Worm (Caenorhabditis elegans) whole organism, L3 larva: ENCODE data around the gene irld-24.

Experiments
- ceh-82 ChIP-seq: fragments of 150-350 bp; optimal IDR thresholded peaks from 2 replicates; lab custom pipeline; 2014; ENCODE audit warnings: missing biosample characterization, missing genetic modification characterization
- daf-12 ChIP-seq: fragments of 150-350 bp; optimal IDR thresholded peaks from 2 replicates; lab custom pipeline; 2014; ENCODE audit warnings: missing biosample characterization, missing genetic modification reagents, missing genetic modification characterization
- egl-27 ChIP-seq: sonication (generic microtip); optimal IDR thresholded peaks from 4 replicates; lab custom pipeline; 2017; ENCODE audit warnings: missing biosample characterization, missing genetic modification reagents, missing genetic modification characterization
- elt-1 ChIP-seq: fragments of 150-350 bp; optimal IDR thresholded peaks from 2 replicates; lab custom pipeline; 2014; ENCODE audit warnings: missing biosample characterization, missing genetic modification characterization
- fkh-10 ChIP-seq: sonication (generic microtip); optimal IDR thresholded peaks from 2 replicates; lab custom pipeline; 2017; ENCODE audit warnings: missing biosample characterization, missing genetic modification reagents, missing genetic modification characterization
- nfya-1 ChIP-seq: sonication (generic microtip); optimal IDR thresholded peaks from 2 replicates; lab custom pipeline; 2017; ENCODE audit warnings: missing genetic modification characterization, mild to moderate bottlenecking, missing compliant biosample characterization, antibody characterized with exemption, moderate library complexity; ENCODE audit not compliant: insufficient read depth
- nhr-237 ChIP-seq: fragments of 150-350 bp; optimal IDR thresholded peaks from 2 replicates; lab custom pipeline; 2014; ENCODE audit warnings: missing biosample characterization, missing genetic modification characterization
- nhr-28 ChIP-seq: fragments of 150-350 bp; optimal IDR thresholded peaks from 2 replicates; lab custom pipeline; 2014; ENCODE audit warnings: missing biosample characterization, missing genetic modification characterization
- nhr-43 ChIP-seq: sonication (generic microtip); optimal IDR thresholded peaks from 2 replicates; lab custom pipeline; 2016; ENCODE audit warnings: mild to moderate bottlenecking, missing genetic modification characterization, missing compliant biosample characterization; ENCODE audit not compliant: poor library complexity, severe bottlenecking
- nhr-77 ChIP-seq: fragments of 150-350 bp; optimal IDR thresholded peaks from 2 replicates; lab custom pipeline; 2014; ENCODE audit warnings: missing biosample characterization, missing genetic modification characterization
- pha-4 ChIP-seq: fragments of 150-350 bp; optimal IDR thresholded peaks from 2 replicates; lab custom pipeline; 2014; ENCODE audit warnings: missing biosample characterization, missing genetic modification reagents, missing genetic modification characterization
- ztf-4 ChIP-seq: fragments of 150-350 bp; optimal IDR thresholded peaks from 2 replicates; lab custom pipeline; 2014; ENCODE audit warnings: missing biosample characterization, missing genetic modification characterization

ce11 chrX:13939388-13939787 lies 47.0 kb upstream of the irld-24 start:
- TF ChIP-seq egl-27 (tag; lab: Kevin White, UChicago) (no peak), fkh-10 (GFP tag; lab: Kevin White, UChicago) (no peak), nhr-77 (tag; lab: Kevin White, UChicago) (no peak), nhr-28 (tag; lab: Kevin White, UChicago) (no peak), elt-1 (tag; lab: Kevin White, UChicago) (no peak), nhr-237 (tag; lab: Kevin White, UChicago) (no peak), daf-12 (no peak), ceh-82 (tag; lab: Kevin White, UChicago) (no peak), pha-4 (tag; lab: Kevin White, UChicago) (no peak), nfya-1 (tag; lab: Kevin White, UChicago) (no peak), nhr-43 (peak; percentile 53), ztf-4 (tag; lab: Kevin White, UChicago) (no peak)
